Worm (Caenorhabditis elegans) whole organism, mixed stage, embryonic: ENCODE results near the gene clp-4.

Experiments
- M03D4.4 ChIP-seq: sonication (generic microtip); optimal IDR thresholded peaks from 2 replicates; lab custom pipeline; 2017; ENCODE audit warnings: mild to moderate bottlenecking, missing genetic modification characterization, missing compliant biosample characterization
- bed-3 ChIP-seq: fragments of 200-800 bp; sonication (Bioruptor generic); optimal IDR thresholded peaks from 3 replicates; lab custom pipeline; 2018; ENCODE audit warnings: mild to moderate bottlenecking, missing genetic modification characterization, moderate library complexity, missing compliant biosample characterization
- blmp-1 ChIP-seq: fragments of 150-350 bp; optimal IDR thresholded peaks from 2 replicates; lab custom pipeline; 2014; ENCODE audit warnings: missing biosample characterization, missing genetic modification characterization
- ceh-39 ChIP-seq: fragments of 150-350 bp; optimal IDR thresholded peaks from 2 replicates; lab custom pipeline; 2014; ENCODE audit warnings: missing biosample characterization, missing genetic modification characterization
- ceh-43 ChIP-seq: fragments of 200-800 bp; sonication (Bioruptor generic); optimal IDR thresholded peaks from 2 replicates; lab custom pipeline; 2018; ENCODE audit warnings: mild to moderate bottlenecking, missing genetic modification characterization, moderate library complexity, missing compliant biosample characterization
- ceh-83 ChIP-seq: fragments of 200-800 bp; sonication (Bioruptor generic); optimal IDR thresholded peaks from 2 replicates; lab custom pipeline; 2018; ENCODE audit warnings: mild to moderate bottlenecking, missing genetic modification characterization, missing compliant biosample characterization
- ces-1 ChIP-seq: fragments of 150-350 bp; optimal IDR thresholded peaks from 2 replicates; lab custom pipeline; 2014; ENCODE audit warnings: missing biosample characterization, missing genetic modification reagents, missing genetic modification characterization
- cnd-1 ChIP-seq: fragments of 200-800 bp; sonication (Bioruptor generic); optimal IDR thresholded peaks from 2 replicates; lab custom pipeline; 2018; ENCODE audit warnings: mild to moderate bottlenecking, missing genetic modification characterization, missing compliant biosample characterization
- drap-1 ChIP-seq: fragments of 200-800 bp; sonication (Bioruptor generic); optimal IDR thresholded peaks from 3 replicates; lab custom pipeline; 2018; ENCODE audit warnings: mild to moderate bottlenecking, missing genetic modification characterization, missing compliant biosample characterization
- elt-1 ChIP-seq: sonication (generic microtip); optimal IDR thresholded peaks from 2 replicates; lab custom pipeline; 2017; ENCODE audit warnings: missing genetic modification characterization, mild to moderate bottlenecking, missing compliant biosample characterization, antibody characterized with exemption, moderate library complexity, borderline replicate concordance; ENCODE audit not compliant: insufficient read depth
- elt-3 ChIP-seq: fragments of 150-350 bp; optimal IDR thresholded peaks from 2 replicates; lab custom pipeline; 2014; ENCODE audit warnings: missing biosample characterization, missing genetic modification characterization
- flh-1 ChIP-seq: fragments of 200-800 bp; sonication (Bioruptor generic); optimal IDR thresholded peaks from 2 replicates; lab custom pipeline; 2018; ENCODE audit warnings: mild to moderate bottlenecking, missing genetic modification characterization, moderate library complexity, missing compliant biosample characterization
- ham-2 ChIP-seq: fragments of 200-800 bp; sonication (Bioruptor generic); optimal IDR thresholded peaks from 2 replicates; lab custom pipeline; 2018; ENCODE audit warnings: mild to moderate bottlenecking, missing genetic modification characterization, missing compliant biosample characterization
- hlh-1 ChIP-seq: fragments of 150-350 bp; optimal IDR thresholded peaks from 2 replicates; lab custom pipeline; 2014; ENCODE audit warnings: missing biosample characterization, missing genetic modification reagents, missing genetic modification characterization
- lin-13 ChIP-seq: fragments of 150-350 bp; optimal IDR thresholded peaks from 2 replicates; lab custom pipeline; 2014; ENCODE audit warnings: missing biosample characterization, missing genetic modification characterization
- lin-32 ChIP-seq: fragments of 200-800 bp; sonication (Bioruptor generic); optimal IDR thresholded peaks from 2 replicates; lab custom pipeline; 2018; ENCODE audit warnings: mild to moderate bottlenecking, missing genetic modification characterization, missing compliant biosample characterization
- lsy-2 ChIP-seq: fragments of 150-350 bp; optimal IDR thresholded peaks from 2 replicates; lab custom pipeline; 2014; ENCODE audit warnings: missing biosample characterization, missing genetic modification characterization
- mab-5 ChIP-seq: fragments of 150-350 bp; optimal IDR thresholded peaks from 2 replicates; lab custom pipeline; 2014; ENCODE audit warnings: missing biosample characterization, missing genetic modification characterization
- mep-1 ChIP-seq: fragments of 150-350 bp; optimal IDR thresholded peaks from 2 replicates; lab custom pipeline; 2017; ENCODE audit warnings: missing biosample characterization, missing genetic modification reagents, missing genetic modification characterization, inconsistent platforms
- mls-2 ChIP-seq: sonication (generic microtip); optimal IDR thresholded peaks from 2 replicates; lab custom pipeline; 2016; ENCODE audit warnings: mild to moderate bottlenecking, missing genetic modification characterization, moderate library complexity, missing compliant biosample characterization
- nhr-12 ChIP-seq: fragments of 150-350 bp; optimal IDR thresholded peaks from 2 replicates; lab custom pipeline; 2014; ENCODE audit warnings: missing biosample characterization, missing genetic modification characterization
- nhr-2 ChIP-seq: fragments of 150-350 bp; optimal IDR thresholded peaks from 2 replicates; lab custom pipeline; 2014; ENCODE audit warnings: missing biosample characterization, missing genetic modification characterization
- nhr-237 ChIP-seq: fragments of 150-350 bp; optimal IDR thresholded peaks from 2 replicates; lab custom pipeline; 2014; ENCODE audit warnings: missing biosample characterization, missing genetic modification characterization
- nhr-76 ChIP-seq: sonication (generic microtip); optimal IDR thresholded peaks from 2 replicates; lab custom pipeline; 2017; ENCODE audit warnings: missing biosample characterization, missing genetic modification characterization
- pha-4 ChIP-seq: fragments of 150-350 bp; optimal IDR thresholded peaks from 2 replicates; lab custom pipeline; 2018; ENCODE audit warnings: missing biosample characterization, missing genetic modification reagents, missing genetic modification characterization
- sem-2 ChIP-seq: fragments of 200-800 bp; sonication (Bioruptor generic); optimal IDR thresholded peaks from 2 replicates; lab custom pipeline; 2018; ENCODE audit warnings: mild to moderate bottlenecking, missing genetic modification characterization, missing compliant biosample characterization
- snpc-4 ChIP-seq: fragments of 150-350 bp; optimal IDR thresholded peaks from 2 replicates; lab custom pipeline; 2014; ENCODE audit warnings: missing biosample characterization, missing genetic modification characterization
- sptf-1 ChIP-seq: sonication (generic microtip); optimal IDR thresholded peaks from 2 replicates; lab custom pipeline; 2017; ENCODE audit warnings: mild to moderate bottlenecking, missing genetic modification characterization, moderate library complexity, missing compliant biosample characterization
- tbx-8 ChIP-seq: fragments of 200-800 bp; sonication (Bioruptor generic); optimal IDR thresholded peaks from 2 replicates; lab custom pipeline; 2018; ENCODE audit warnings: mild to moderate bottlenecking, missing genetic modification characterization, moderate library complexity, missing compliant biosample characterization
- unc-120 ChIP-seq: sonication (generic microtip); optimal IDR thresholded peaks from 2 replicates; lab custom pipeline; 2017; ENCODE audit warnings: missing genetic modification characterization, missing compliant biosample characterization; ENCODE audit not compliant: poor library complexity, severe bottlenecking
- unc-39 ChIP-seq: fragments of 150-350 bp; optimal IDR thresholded peaks from 2 replicates; lab custom pipeline; 2014; ENCODE audit warnings: missing biosample characterization, missing genetic modification characterization
- zip-8 ChIP-seq: fragments of 150-350 bp; optimal IDR thresholded peaks from 2 replicates; lab custom pipeline; 2014; ENCODE audit warnings: missing biosample characterization, missing genetic modification characterization
- ztf-11 ChIP-seq: fragments of 150-350 bp; optimal IDR thresholded peaks from 2 replicates; lab custom pipeline; 2014; ENCODE audit warnings: missing biosample characterization, missing genetic modification characterization

Gene clp-4

DNA sequence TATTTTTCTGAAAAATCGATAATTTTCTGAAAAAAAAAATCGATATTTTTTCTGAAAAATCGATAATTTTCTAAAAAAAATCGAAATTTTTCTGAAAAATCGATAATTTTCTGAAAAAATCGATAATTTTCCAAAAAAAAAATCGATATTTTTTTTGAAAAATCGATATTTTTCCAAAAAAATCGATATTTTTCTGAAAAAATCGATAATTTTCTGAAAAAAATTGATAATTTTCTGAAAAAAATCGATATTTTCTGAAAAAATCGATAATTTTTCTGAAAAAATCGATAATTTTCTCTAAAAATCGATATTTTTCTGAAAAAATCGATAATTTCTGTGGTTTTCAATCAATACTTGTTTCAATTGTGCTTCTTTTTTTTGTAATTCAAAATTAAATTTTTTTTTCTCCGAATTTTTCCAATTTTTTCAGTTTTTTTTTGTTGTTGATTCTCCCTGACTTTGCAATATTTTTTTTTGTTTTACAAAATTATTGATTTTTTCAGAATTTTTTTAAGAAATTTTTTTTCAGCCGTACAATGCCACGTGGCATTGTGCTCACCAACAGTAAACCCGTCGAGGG lies 16.0 kb upstream of the clp-4 start, which contains the start of gene rexd-1:
TSS of gene rexd-1 (plus strand) at position 530 of the 580 bp plus-strand sequence.
- no peak for TF ChIP-seq nhr-76 (tag; lab: Kevin White, UChicago)
- no peak for TF ChIP-seq ztf-11 (tag; lab: Kevin White, UChicago)
- TF ChIP-seq pha-4 (tag; lab: Kevin White, UChicago), result no peak
- TF ChIP-seq sem-2, result no peak

DNA sequence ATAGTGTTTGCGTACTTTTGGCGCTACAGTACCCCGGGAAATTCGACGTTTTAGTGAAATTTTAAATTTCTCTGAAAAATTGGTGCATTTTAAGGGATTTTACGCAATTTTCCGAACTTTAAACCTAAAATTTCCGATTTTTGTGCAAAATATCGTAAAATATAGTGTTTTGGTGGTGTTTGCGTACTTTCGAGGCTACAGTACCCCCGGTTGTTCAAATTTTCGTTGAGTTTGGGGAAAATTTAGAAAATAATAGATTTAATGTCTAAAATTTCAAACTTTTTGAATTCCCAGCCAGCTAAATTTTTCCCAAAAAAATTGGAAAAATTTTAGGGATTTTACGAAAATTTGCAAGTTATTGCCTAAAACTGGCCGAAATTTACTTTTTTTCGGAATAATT lies 14.3 kb upstream of the clp-4 start:
- TF ChIP-seq hlh-1 (tag; lab: Kevin White, UChicago), result no peak
- TF ChIP-seq M03D4.4, result no peak
- TF ChIP-seq nhr-2 (tag; lab: Kevin White, UChicago), result no peak
- TF ChIP-seq pha-4 (tag; lab: Kevin White, UChicago), result no peak
- no peak for TF ChIP-seq sem-2
- no peak for TF ChIP-seq ceh-83
- TF ChIP-seq zip-8, result no peak
- TF ChIP-seq, all 35 proteins: peak for 0

DNA sequence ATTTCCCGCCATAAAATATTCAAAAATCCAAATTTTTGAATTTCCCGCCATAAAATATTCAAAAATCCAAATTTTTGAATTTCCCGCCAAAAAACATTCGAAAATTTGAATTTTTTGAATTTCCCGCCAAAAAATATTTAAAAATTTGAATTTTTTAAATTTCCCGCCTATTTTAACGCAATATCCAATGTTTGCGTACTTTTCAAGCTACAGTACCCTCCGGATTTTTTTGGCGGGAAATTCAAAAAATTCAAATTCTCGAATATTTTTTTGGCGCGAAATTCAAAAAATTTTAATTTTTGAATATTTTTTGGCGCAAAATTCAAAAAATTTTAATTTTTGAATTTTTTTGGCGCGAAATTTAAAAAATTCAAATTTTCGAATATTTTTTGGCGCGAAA lies 13.0 kb upstream of the clp-4 start:
- TF ChIP-seq mep-1 (tag; lab: Kevin White, UChicago) (no peak), snpc-4 (no peak), pha-4 (tag; lab: Kevin White, UChicago) (no peak), ham-2 (GFP tag; lab: Kevin White, UChicago) (no peak), ceh-83 (no peak), lin-13 (no peak), mab-5 (tag; lab: Kevin White, UChicago) (no peak), ceh-43 (GFP tag; lab: Kevin White, UChicago) (no peak), sptf-1 (tag; lab: Kevin White, UChicago) (no peak), hlh-1 (tag; lab: Kevin White, UChicago) (no peak), nhr-237 (no peak), drap-1 (GFP tag; lab: Kevin White, UChicago) (no peak), ceh-39 (tag; lab: Kevin White, UChicago) (no peak), sem-2 (no peak), ces-1 (GFP tag; lab: Kevin White, UChicago) (no peak), elt-3 (tag; lab: Kevin White, UChicago) (no peak), nhr-2 (tag; lab: Kevin White, UChicago) (no peak)

DNA sequence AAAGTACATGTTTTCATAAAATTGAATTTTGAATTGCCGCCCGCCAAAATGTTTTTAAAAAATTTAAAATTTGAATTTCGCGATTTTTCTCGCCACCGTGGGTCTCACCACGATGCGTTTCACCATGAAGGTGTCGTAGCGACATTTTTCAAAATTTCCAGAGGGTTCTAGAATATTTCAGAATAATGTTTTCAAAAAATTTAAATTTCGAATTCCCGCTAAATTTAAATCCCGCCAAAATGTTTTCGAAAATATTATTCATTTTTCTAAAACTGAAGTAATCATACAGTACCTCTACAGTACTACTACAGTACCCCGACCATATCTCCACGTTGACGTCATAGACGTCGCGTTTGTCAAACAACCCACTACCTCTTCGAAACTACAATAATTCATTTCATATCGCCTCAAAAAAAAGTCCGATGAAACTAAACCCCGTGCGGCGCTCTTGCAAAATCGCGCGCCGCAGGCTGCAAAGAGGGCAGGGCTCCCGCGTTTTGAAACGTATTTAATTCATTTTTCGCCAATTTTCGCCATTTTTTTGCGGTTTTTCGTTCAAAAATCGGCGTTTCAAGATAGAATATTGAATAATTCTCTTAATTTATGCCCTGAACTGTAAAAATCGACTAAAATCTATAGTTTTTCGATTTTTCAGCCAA lies 6.3 kb upstream of the clp-4 start, which contains the start of the genes pvf-1 and Y39A3CL.7:
TSS of gene pvf-1 (minus strand) at position 51 of the 659 bp plus-strand sequence.
TSS of gene Y39A3CL.7 (plus strand) at position 656 of the 659 bp plus-strand sequence.
- no peak for TF ChIP-seq blmp-1 (tag; lab: Kevin White, UChicago)
- no peak for TF ChIP-seq elt-3 (tag; lab: Kevin White, UChicago)
- TF ChIP-seq tbx-8, result peak; percentile 27
- TF ChIP-seq M03D4.4, result peak; percentile 77
- TF ChIP-seq sem-2, result peak; percentile 57
- TF ChIP-seq ceh-83, result peak; percentile 81
- TF ChIP-seq nhr-2 (tag; lab: Kevin White, UChicago), result peak; percentile 2
- no peak for TF ChIP-seq zip-8
- peak; percentile 56 for TF ChIP-seq flh-1 (GFP tag; lab: Kevin White, UChicago)
- TF ChIP-seq nhr-12 (tag; lab: Kevin White, UChicago), result peak; percentile 58
- no peak for TF ChIP-seq ceh-39 (tag; lab: Kevin White, UChicago)
- TF ChIP-seq lin-32 (GFP tag; lab: Kevin White, UChicago), result peak; percentile 22
- no peak for TF ChIP-seq lin-13
- TF ChIP-seq ztf-11 (tag; lab: Kevin White, UChicago), result peak; percentile 26
- TF ChIP-seq mep-1 (tag; lab: Kevin White, UChicago), result peak; percentile 23
- peak; percentile 60 for TF ChIP-seq ceh-43 (GFP tag; lab: Kevin White, UChicago)
- peak; percentile 15 for TF ChIP-seq ces-1 (GFP tag; lab: Kevin White, UChicago)
- no peak for TF ChIP-seq elt-1 (tag; lab: Kevin White, UChicago)
- TF ChIP-seq bed-3 (GFP tag; lab: Kevin White, UChicago), result peak; percentile 48
- peak; percentile 66 for TF ChIP-seq mls-2 (tag; lab: Kevin White, UChicago)
- TF ChIP-seq nhr-76 (tag; lab: Kevin White, UChicago), result no peak
- TF ChIP-seq snpc-4, result no peak
- peak; percentile 44 for TF ChIP-seq hlh-1 (tag; lab: Kevin White, UChicago)
- TF ChIP-seq sptf-1 (tag; lab: Kevin White, UChicago), result peak; percentile 86
- TF ChIP-seq drap-1 (GFP tag; lab: Kevin White, UChicago), result peak; percentile 36
- peak; percentile 45 for TF ChIP-seq cnd-1 (tag; lab: Kevin White, UChicago)
- no peak for TF ChIP-seq lsy-2
- no peak for TF ChIP-seq unc-39 (tag; lab: Kevin White, UChicago)
- TF ChIP-seq mab-5 (tag; lab: Kevin White, UChicago), result no peak
- TF ChIP-seq pha-4 (tag; lab: Kevin White, UChicago), result no peak
- peak; percentile 36 for TF ChIP-seq unc-120 (tag; lab: Kevin White, UChicago)
